Worm (Caenorhabditis elegans) whole organism, young adult: ENCODE measurements around the gene F08B12.11.

ENCODE experiments used
- B0019.2 ChIP-seq: fragments of 200-800 bp; sonication (Bioruptor generic); conservative IDR thresholded peaks from 2 replicates; pipeline ENCODE4 v1.3.6; 2022; ENCODE audit warnings: missing genetic modification reagents, missing genetic modification characterization, missing compliant biosample characterization
- D2030.7 ChIP-seq: fragments of 200-800 bp; sonication (Bioruptor generic); IDR thresholded peaks from 2 replicates; pipeline ENCODE4 v1.3.6; 2022; ENCODE audit warnings: missing genetic modification reagents, missing genetic modification characterization, missing compliant biosample characterization
- F37B4.10 ChIP-seq: fragments of 200-800 bp; sonication (Bioruptor generic); IDR thresholded peaks from 2 replicates; pipeline ENCODE4 v1.3.6; 2022; ENCODE audit warnings: missing genetic modification characterization, missing compliant biosample characterization
- Y53F4B.3 ChIP-seq: fragments of 200-800 bp; sonication (Bioruptor generic); IDR thresholded peaks from 2 replicates; pipeline ENCODE4 v1.3.6; 2022; ENCODE audit warnings: missing genetic modification reagents, missing genetic modification characterization, missing compliant biosample characterization
- Y67H2A.10 ChIP-seq: fragments of 200-800 bp; sonication (Bioruptor generic); conservative IDR thresholded peaks from 2 replicates; pipeline ENCODE4 v1.3.6; 2022; ENCODE audit warnings: missing genetic modification reagents, missing genetic modification characterization, missing compliant biosample characterization
- Y79H2A.3 ChIP-seq: fragments of 200-800 bp; sonication (Bioruptor generic); conservative IDR thresholded peaks from 2 replicates; pipeline ENCODE4 v1.3.6; 2022; ENCODE audit warnings: missing genetic modification reagents, missing genetic modification characterization, missing compliant biosample characterization
- ZK185.1 ChIP-seq: sonication (generic microtip); optimal IDR thresholded peaks from 2 replicates; lab custom pipeline; 2016; ENCODE audit warnings: mild to moderate bottlenecking, missing genetic modification characterization, missing compliant biosample characterization; ENCODE audit not compliant: poor library complexity, severe bottlenecking
- ama-1 ChIP-seq, 3 experiments: fragments of 150-350 bp in 1 of 3; sonication (generic microtip) in 2 of 3; optimal IDR thresholded peaks; 2 replicates each; lab custom pipeline; 2014 to 2018; ENCODE audit warnings: missing biosample characterization in 2 of 3, missing genetic modification characterization in 2 of 3, missing genetic modification reagents in 2 of 3
- aptf-3 ChIP-seq: fragments of 200-800 bp; sonication (Bioruptor generic); IDR thresholded peaks from 2 replicates; pipeline ENCODE4 v1.3.6; 2022; ENCODE audit warnings: missing genetic modification characterization, missing compliant biosample characterization
- athp-1 ChIP-seq: sonication (generic microtip); optimal IDR thresholded peaks from 2 replicates; lab custom pipeline; 2017; ENCODE audit warnings: mild to moderate bottlenecking, missing genetic modification characterization, missing compliant biosample characterization
- cebp-2 ChIP-seq: fragments of 200-800 bp; sonication (Bioruptor generic); IDR thresholded peaks from 2 replicates; pipeline ENCODE4 v1.3.6; 2022; ENCODE audit warnings: missing genetic modification characterization, missing compliant biosample characterization
- ceh-27 ChIP-seq: fragments of 200-800 bp; sonication (Bioruptor generic); optimal IDR thresholded peaks from 2 replicates; lab custom pipeline; 2018; ENCODE audit warnings: mild to moderate bottlenecking, missing genetic modification characterization, moderate library complexity, missing compliant biosample characterization
- ceh-40 ChIP-seq: fragments of 200-800 bp; sonication (Bioruptor generic); IDR thresholded peaks from 2 replicates; pipeline ENCODE4 v1.3.6; 2022; ENCODE audit warnings: missing genetic modification characterization, missing compliant biosample characterization
- ceh-91 ChIP-seq: fragments of 200-800 bp; sonication (Bioruptor generic); IDR thresholded peaks from 2 replicates; pipeline ENCODE4 v1.3.6; 2022; ENCODE audit warnings: missing genetic modification reagents, missing genetic modification characterization, missing compliant biosample characterization
- die-1 ChIP-seq: sonication (generic microtip); optimal IDR thresholded peaks from 2 replicates; lab custom pipeline; 2016; ENCODE audit warnings: missing genotype, mild to moderate bottlenecking, missing genetic modification characterization, missing compliant biosample characterization
- efl-1 ChIP-seq: fragments of 150-350 bp; optimal IDR thresholded peaks from 2 replicates; lab custom pipeline; 2014; ENCODE audit warnings: missing biosample characterization, missing genetic modification reagents, missing genetic modification characterization
- ets-4 ChIP-seq: fragments of 200-800 bp; sonication (Bioruptor generic); optimal IDR thresholded peaks from 2 replicates; lab custom pipeline; 2018; ENCODE audit warnings: mild to moderate bottlenecking, missing genetic modification characterization, missing compliant biosample characterization
- fkh-3 ChIP-seq: sonication (generic microtip); optimal IDR thresholded peaks from 2 replicates; lab custom pipeline; 2016; ENCODE audit warnings: mild to moderate bottlenecking, missing genetic modification characterization, missing compliant biosample characterization
- hmg-20 ChIP-seq: fragments of 200-800 bp; sonication (Bioruptor generic); IDR thresholded peaks from 2 replicates; pipeline ENCODE4 v1.3.6; 2022; ENCODE audit warnings: missing genetic modification reagents, missing genetic modification characterization, missing compliant biosample characterization
- lin-54 ChIP-seq: fragments of 200-800 bp; sonication (Bioruptor generic); optimal IDR thresholded peaks from 2 replicates; lab custom pipeline; 2018; ENCODE audit warnings: mild to moderate bottlenecking, missing genetic modification characterization, missing compliant biosample characterization
- lir-1 ChIP-seq: fragments of 200-800 bp; sonication (Bioruptor generic); conservative IDR thresholded peaks from 2 replicates; pipeline ENCODE4 v1.3.6; 2022; ENCODE audit warnings: missing genetic modification reagents, missing genetic modification characterization, missing compliant biosample characterization
- madf-10 ChIP-seq: sonication (generic microtip); optimal IDR thresholded peaks from 2 replicates; lab custom pipeline; 2016; ENCODE audit warnings: mild to moderate bottlenecking, missing genetic modification characterization, missing compliant biosample characterization
- madf-3 ChIP-seq: fragments of 200-800 bp; sonication (Bioruptor generic); IDR thresholded peaks from 2 replicates; pipeline ENCODE4 v1.3.6; 2022; ENCODE audit warnings: missing genetic modification reagents, missing genetic modification characterization, missing compliant biosample characterization
- mxl-1 ChIP-seq: sonication (generic microtip); optimal IDR thresholded peaks from 2 replicates; lab custom pipeline; 2016; ENCODE audit warnings: missing genetic modification characterization, missing compliant biosample characterization
- nfya-1 ChIP-seq: sonication (generic microtip); optimal IDR thresholded peaks from 2 replicates; lab custom pipeline; 2017; ENCODE audit warnings: antibody characterized with exemption, missing compliant biosample characterization, missing genetic modification characterization, borderline replicate concordance; ENCODE audit not compliant: insufficient read depth
- nfya-2 ChIP-seq: fragments of 200-800 bp; sonication (Bioruptor generic); IDR thresholded peaks from 2 replicates; pipeline ENCODE4 v1.3.6; 2022; ENCODE audit warnings: missing genetic modification reagents, missing genetic modification characterization, missing compliant biosample characterization
- nfyb-1 ChIP-seq: fragments of 200-800 bp; sonication (Bioruptor generic); IDR thresholded peaks from 2 replicates; pipeline ENCODE4 v1.3.6; 2022; ENCODE audit warnings: missing genetic modification reagents, missing genetic modification characterization, missing compliant biosample characterization
- nhr-179 ChIP-seq: sonication (generic microtip); optimal IDR thresholded peaks from 2 replicates; lab custom pipeline; 2016; ENCODE audit warnings: mild to moderate bottlenecking, missing genetic modification characterization, missing compliant biosample characterization
- nhr-80 ChIP-seq: sonication (generic microtip); optimal IDR thresholded peaks from 2 replicates; lab custom pipeline; 2016; ENCODE audit warnings: missing genetic modification characterization, missing compliant biosample characterization
- pha-4 ChIP-seq: fragments of 150-350 bp; sonication (generic microtip); optimal IDR thresholded peaks from 2 replicates; lab custom pipeline; 2014; ENCODE audit warnings: missing biosample characterization, missing genetic modification reagents, missing genetic modification characterization
- tlf-1 ChIP-seq: fragments of 200-800 bp; sonication (Bioruptor generic); optimal IDR thresholded peaks from 2 replicates; lab custom pipeline; 2018; ENCODE audit warnings: mild to moderate bottlenecking, missing genetic modification characterization, missing compliant biosample characterization
- ztf-28 ChIP-seq: fragments of 200-800 bp; sonication (Bioruptor generic); IDR thresholded peaks from 2 replicates; pipeline ENCODE4 v1.3.6; 2022; ENCODE audit warnings: missing genetic modification reagents, missing genetic modification characterization, missing compliant biosample characterization

F08B12.11 gene

DNA sequence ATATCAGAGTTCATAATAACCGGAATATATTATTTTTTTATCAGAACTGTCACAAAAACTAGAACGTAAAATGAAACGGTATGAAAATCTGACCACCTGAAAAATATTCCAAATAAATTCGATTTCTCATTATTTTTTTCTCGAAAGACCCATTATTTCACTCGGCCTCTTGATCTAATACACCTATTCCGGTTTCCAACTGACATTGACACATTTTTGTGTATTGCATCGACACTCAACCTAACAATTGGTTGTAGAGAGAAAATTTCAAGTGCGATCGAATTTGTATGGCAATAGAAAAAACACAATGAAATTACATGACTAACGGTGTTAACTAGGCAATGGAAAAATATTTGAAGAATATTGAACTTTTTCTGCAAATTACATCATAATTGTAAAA is 1.1 kb downstream of the F08B12.11 start:
- no peak for TF ChIP-seq hmg-20 (GFP tag; lab: Robert Waterston, UW)
- TF ChIP-seq ZK185.1 (tag; lab: Kevin White, UChicago), result no peak
- TF ChIP-seq cebp-2, result no peak
- no peak for TF ChIP-seq athp-1 (tag; lab: Kevin White, UChicago)
- no peak for TF ChIP-seq B0019.2
- no peak for TF ChIP-seq D2030.7 (GFP tag; lab: Robert Waterston, UW)
- no peak for TF ChIP-seq Y67H2A.10 (GFP tag; lab: Robert Waterston, UW)
- no peak for TF ChIP-seq nhr-80 (tag; lab: Kevin White, UChicago)
- TF ChIP-seq efl-1 (GFP tag; lab: Kevin White, UChicago), result no peak
- no peak for TF ChIP-seq madf-3 (GFP tag; lab: Robert Waterston, UW)
- no peak for TF ChIP-seq ama-1 (optimal IDR thresholded peaks at IDR 0.05; lab: Kevin White, UChicago)
- no peak for TF ChIP-seq ama-1 (GFP tag; optimal IDR thresholded peaks at IDR 0.05; lab: Kevin White, UChicago)
- no peak for TF ChIP-seq lin-54 (GFP tag; lab: Kevin White, UChicago)
- TF ChIP-seq ztf-28 (GFP tag; lab: Robert Waterston, UW), result no peak
- no peak for TF ChIP-seq nfya-2
- no peak for TF ChIP-seq mxl-1
- no peak for TF ChIP-seq nfyb-1 (GFP tag; lab: Robert Waterston, UW)
- no peak for TF ChIP-seq F37B4.10 (GFP tag; lab: Robert Waterston, UW)

DNA sequence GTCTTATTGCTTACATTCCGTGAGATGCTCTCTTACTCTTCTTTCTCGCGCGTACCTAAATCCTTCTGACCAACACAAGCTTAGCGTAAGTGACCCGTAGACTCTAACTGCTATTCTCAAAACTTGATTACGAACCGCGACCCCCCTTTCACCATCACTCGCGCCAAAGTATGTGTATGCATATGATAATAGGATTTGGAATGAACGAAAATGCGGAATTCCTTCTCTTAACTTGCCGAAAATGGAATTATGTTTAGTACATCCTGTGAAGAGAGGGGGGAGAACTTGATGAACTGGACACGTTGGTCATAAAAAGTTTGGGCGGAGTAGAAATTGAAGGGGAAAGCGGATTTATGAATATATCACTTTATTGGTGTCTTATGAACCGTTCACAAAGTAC is 2.0 kb downstream of the F08B12.11 start:
- TF ChIP-seq ceh-27, result peak; percentile 26
- TF ChIP-seq pha-4 (tag; lab: Kevin White, UChicago), result no peak

DNA sequence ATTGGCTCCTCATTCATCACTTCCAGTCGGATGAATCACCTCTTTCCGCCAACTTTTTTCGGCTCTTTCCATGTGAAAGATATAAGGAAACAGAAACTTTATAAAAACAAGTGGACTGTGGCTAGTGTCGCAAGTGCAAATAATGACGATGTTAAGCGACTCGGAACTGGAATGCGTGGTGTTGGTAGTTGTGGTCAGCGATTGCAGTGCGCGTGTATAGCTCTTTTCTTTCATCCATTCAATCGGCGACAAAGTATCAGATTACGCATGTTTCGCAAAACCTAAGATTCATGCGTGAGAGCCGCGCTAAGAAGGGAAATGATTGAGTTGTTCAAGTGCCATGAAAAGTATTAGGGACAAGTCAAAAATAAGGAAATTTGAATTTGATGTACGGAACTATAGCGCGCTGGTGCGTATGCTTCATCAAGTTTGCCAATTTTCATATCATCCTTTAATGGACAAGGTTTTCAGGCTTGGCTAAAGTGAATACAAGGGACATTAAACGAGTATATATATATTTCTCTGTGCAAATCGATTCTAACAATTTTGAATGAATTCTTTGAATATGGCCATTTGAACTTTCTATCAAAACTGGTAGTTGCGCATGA is 3.0 kb downstream of the F08B12.11 start:
- TF ChIP-seq ceh-40 (no peak), madf-3 (GFP tag; lab: Robert Waterston, UW) (no peak), Y53F4B.3 (no peak), ztf-28 (GFP tag; lab: Robert Waterston, UW) (no peak), madf-10 (tag; lab: Kevin White, UChicago) (no peak), Y79H2A.3 (GFP tag; lab: Robert Waterston, UW) (no peak), fkh-3 (tag; lab: Kevin White, UChicago) (no peak), aptf-3 (GFP tag; lab: Robert Waterston, UW) (no peak), lir-1 (GFP tag; lab: Robert Waterston, UW) (no peak), ets-4 (GFP tag; lab: Kevin White, UChicago) (no peak), ceh-91 (GFP tag; lab: Robert Waterston, UW) (no peak), die-1 (tag; lab: Kevin White, UChicago) (no peak), nhr-179 (no peak), tlf-1 (GFP tag; lab: Kevin White, UChicago) (no peak)

DNA sequence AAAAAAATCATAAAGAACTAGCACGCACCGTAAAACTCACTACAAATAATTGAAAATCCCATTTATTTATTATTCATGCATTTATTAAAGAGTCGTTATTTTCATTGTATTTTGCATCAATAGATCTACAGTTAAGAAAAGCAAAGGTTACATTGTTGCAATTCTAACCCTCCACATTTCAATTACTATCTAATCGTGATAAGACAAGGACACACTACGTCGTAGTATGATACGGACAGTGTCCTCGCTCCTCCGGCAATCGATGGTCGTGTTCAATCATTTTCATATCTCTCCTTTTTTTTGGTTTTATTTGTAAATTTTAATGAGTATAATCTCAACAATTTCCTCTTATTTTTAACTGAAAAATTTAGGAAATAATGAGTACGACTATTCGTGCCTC is 8.1 kb downstream of the F08B12.11 start, which contains the start of gene prx-12:
Gene prx-12, plus strand, starts transcription at position 371 of the 400 bp plus-strand sequence.
- TF ChIP-seq nhr-80 (tag; lab: Kevin White, UChicago), result peak; percentile 59
- TF ChIP-seq nfya-1, result no peak
- TF ChIP-seq, all 124 proteins: peak for 1
